Worm (Caenorhabditis elegans) whole organism, L4 larva: Measurements from ENCODE around the gene zip-9.
A peak's percentile ranks its signal among the peaks of the same experiment; 100 is the strongest.

ENCODE experiments used
- D1046.2 ChIP-seq: fragments of 200-800 bp; sonication (Bioruptor generic); IDR thresholded peaks from 2 replicates; pipeline ENCODE4 v1.3.6; 2022; ENCODE audit warnings: missing genetic modification characterization, missing compliant biosample characterization
- F44E2.7 ChIP-seq: fragments of 200-800 bp; sonication (Bioruptor generic); IDR thresholded peaks from 2 replicates; pipeline ENCODE4 v2.1.2; 2022; ENCODE audit warnings: missing genetic modification characterization, missing compliant biosample characterization
- R02D3.7 ChIP-seq: fragments of 150-350 bp; sonication (generic microtip); optimal IDR thresholded peaks from 3 replicates; lab custom pipeline; 2014; ENCODE audit warnings: missing biosample characterization, missing genetic modification characterization
- T20F7.1 ChIP-seq: fragments of 200-800 bp; sonication (Bioruptor generic); optimal IDR thresholded peaks from 2 replicates; lab custom pipeline; 2018; ENCODE audit warnings: mild to moderate bottlenecking, missing genetic modification characterization, missing compliant biosample characterization
- Y105C5A.15 ChIP-seq: fragments of 200-800 bp; sonication (Bioruptor generic); IDR thresholded peaks from 2 replicates; pipeline ENCODE4 v1.3.6; 2022; ENCODE audit warnings: missing genetic modification characterization, missing compliant biosample characterization
- Y5F2A.4 ChIP-seq: fragments of 200-800 bp; sonication (Bioruptor generic); optimal IDR thresholded peaks from 2 replicates; lab custom pipeline; 2018; ENCODE audit warnings: mild to moderate bottlenecking, missing genetic modification characterization, missing compliant biosample characterization
- Y75B8A.6 ChIP-seq: fragments of 200-800 bp; sonication (Bioruptor generic); IDR thresholded peaks from 2 replicates; pipeline ENCODE4 v1.3.6; 2022; ENCODE audit warnings: missing genetic modification reagents, missing genetic modification characterization, missing compliant biosample characterization
- ZK337.2 ChIP-seq: fragments of 200-800 bp; sonication (Bioruptor generic); IDR thresholded peaks from 2 replicates; pipeline ENCODE4 v1.3.6; 2022; ENCODE audit warnings: missing genetic modification reagents, missing genetic modification characterization, missing compliant biosample characterization
- aly-2 ChIP-seq: sonication (generic microtip); optimal IDR thresholded peaks from 2 replicates; lab custom pipeline; 2018; ENCODE audit warnings: missing biosample characterization, missing genetic modification characterization
- ceh-20 ChIP-seq: fragments of 200-800 bp; sonication (Bioruptor generic); IDR thresholded peaks from 2 replicates; pipeline ENCODE4 v1.3.6; 2022; ENCODE audit warnings: missing genetic modification reagents, missing genetic modification characterization, missing compliant biosample characterization
- ceh-28 ChIP-seq: fragments of 150-350 bp; optimal IDR thresholded peaks from 2 replicates; lab custom pipeline; 2014; ENCODE audit warnings: missing biosample characterization, missing genetic modification reagents, missing genetic modification characterization
- ceh-44 ChIP-seq: fragments of 200-800 bp; sonication (Bioruptor generic); IDR thresholded peaks from 2 replicates; pipeline ENCODE4 v1.3.6; 2022; ENCODE audit warnings: missing genetic modification reagents, missing genetic modification characterization, missing compliant biosample characterization
- ceh-82 ChIP-seq: sonication (generic microtip); optimal IDR thresholded peaks from 2 replicates; lab custom pipeline; 2017; ENCODE audit warnings: missing biosample characterization, missing genetic modification characterization
- cey-2 ChIP-seq: sonication (generic microtip); optimal IDR thresholded peaks from 3 replicates; lab custom pipeline; 2017; ENCODE audit warnings: missing genetic modification characterization, mild to moderate bottlenecking, missing compliant biosample characterization, antibody characterized with exemption, borderline replicate concordance; ENCODE audit not compliant: insufficient read depth
- ctbp-1 ChIP-seq: fragments of 200-800 bp; sonication (Bioruptor generic); IDR thresholded peaks from 2 replicates; pipeline ENCODE4 v1.3.6; 2022; ENCODE audit warnings: missing genetic modification reagents, missing genetic modification characterization, missing compliant biosample characterization
- daf-12 ChIP-seq: fragments of 150-350 bp; optimal IDR thresholded peaks from 2 replicates; lab custom pipeline; 2014; ENCODE audit warnings: missing biosample characterization, missing genetic modification reagents, missing genetic modification characterization
- dmd-8 ChIP-seq: fragments of 200-800 bp; sonication (Bioruptor generic); IDR thresholded peaks from 2 replicates; pipeline ENCODE4 v1.3.6; 2022; ENCODE audit warnings: missing genetic modification characterization, missing compliant biosample characterization
- dmd-9 ChIP-seq: fragments of 200-800 bp; sonication (Bioruptor generic); IDR thresholded peaks from 2 replicates; pipeline ENCODE4 v1.3.6; 2022; ENCODE audit warnings: missing genetic modification reagents, missing genetic modification characterization, missing compliant biosample characterization
- dpl-1 ChIP-seq: fragments of 150-350 bp; optimal IDR thresholded peaks from 2 replicates; lab custom pipeline; 2014; ENCODE audit warnings: missing biosample characterization, missing genetic modification reagents, missing genetic modification characterization
- duxl-1 ChIP-seq: sonication (generic microtip); optimal IDR thresholded peaks from 2 replicates; lab custom pipeline; 2016; ENCODE audit warnings: mild to moderate bottlenecking, missing genetic modification characterization, moderate library complexity, missing compliant biosample characterization; ENCODE audit not compliant: poor library complexity
- egl-43 ChIP-seq: fragments of 200-800 bp; sonication (Bioruptor generic); IDR thresholded peaks from 2 replicates; pipeline ENCODE4 v1.3.6; 2022; ENCODE audit warnings: missing genetic modification reagents, missing genetic modification characterization, missing compliant biosample characterization
- fos-1 ChIP-seq: fragments of 150-350 bp; optimal IDR thresholded peaks from 2 replicates; lab custom pipeline; 2014; ENCODE audit warnings: missing biosample characterization, missing genetic modification characterization
- lin-13 ChIP-seq: fragments of 150-350 bp; optimal IDR thresholded peaks from 2 replicates; lab custom pipeline; 2014; ENCODE audit warnings: missing biosample characterization, missing genetic modification reagents, missing genetic modification characterization
- lin-29 ChIP-seq: fragments of 200-800 bp; sonication (Bioruptor generic); IDR thresholded peaks from 2 replicates; pipeline ENCODE4 v1.3.6; 2022; ENCODE audit warnings: missing genetic modification reagents, missing genetic modification characterization, missing compliant biosample characterization
- lin-38 ChIP-seq: fragments of 200-800 bp; sonication (Bioruptor generic); IDR thresholded peaks from 2 replicates; pipeline ENCODE4 v1.3.6; 2022; ENCODE audit warnings: missing genetic modification reagents, missing genetic modification characterization, missing compliant biosample characterization
- madf-5 ChIP-seq, 2 experiments: fragments of 200-800 bp; sonication (Bioruptor generic); IDR thresholded peaks; 2 replicates each; pipeline ENCODE4 v1.3.6; 2022; ENCODE audit warnings: missing compliant biosample characterization in 2 of 2, missing genetic modification characterization in 2 of 2
- madf-9 ChIP-seq: fragments of 200-800 bp; sonication (Bioruptor generic); conservative IDR thresholded peaks from 2 replicates; pipeline ENCODE4 v1.3.6; 2022; ENCODE audit warnings: missing genetic modification reagents, missing genetic modification characterization, missing compliant biosample characterization
- mdl-1 ChIP-seq, 2 experiments: fragments of 150-350 bp in 1 of 2; sonication (generic microtip) in 1 of 2; optimal IDR thresholded peaks; 2 replicates each; lab custom pipeline; 2014 to 2017; ENCODE audit warnings: missing biosample characterization in 2 of 2, missing genetic modification characterization in 2 of 2
- mep-1 ChIP-seq: fragments of 150-350 bp; sonication (generic microtip); optimal IDR thresholded peaks from 3 replicates; lab custom pipeline; 2014; ENCODE audit warnings: missing biosample characterization, missing genetic modification characterization
- mes-2 ChIP-seq: sonication (generic microtip); optimal IDR thresholded peaks from 2 replicates; lab custom pipeline; 2016; ENCODE audit warnings: missing genotype, mild to moderate bottlenecking, missing genetic modification characterization, missing compliant biosample characterization; ENCODE audit not compliant: poor library complexity, severe bottlenecking
- mxl-2 ChIP-seq: fragments of 200-800 bp; sonication (Bioruptor generic); conservative IDR thresholded peaks from 2 replicates; pipeline ENCODE4 v1.3.6; 2022; ENCODE audit warnings: missing genetic modification reagents, missing genetic modification characterization, missing compliant biosample characterization
- nhr-102 ChIP-seq: sonication (generic microtip); optimal IDR thresholded peaks from 2 replicates; lab custom pipeline; 2016; ENCODE audit warnings: mild to moderate bottlenecking, missing genetic modification characterization, moderate library complexity, missing compliant biosample characterization
- nhr-11 ChIP-seq: fragments of 150-350 bp; optimal IDR thresholded peaks from 2 replicates; lab custom pipeline; 2014; ENCODE audit warnings: missing biosample characterization, missing genetic modification characterization
- nhr-41 ChIP-seq: fragments of 200-800 bp; sonication (Bioruptor generic); IDR thresholded peaks from 2 replicates; pipeline ENCODE4 v1.3.6; 2022; ENCODE audit warnings: missing genetic modification reagents, missing genetic modification characterization, missing compliant biosample characterization
- nhr-42 ChIP-seq: fragments of 200-800 bp; sonication (Bioruptor generic); IDR thresholded peaks from 2 replicates; pipeline ENCODE4 v1.3.6; 2022; ENCODE audit warnings: missing genetic modification characterization, missing compliant biosample characterization
- nhr-48 ChIP-seq: sonication (generic microtip); optimal IDR thresholded peaks from 2 replicates; lab custom pipeline; 2016; ENCODE audit warnings: mild to moderate bottlenecking, missing genetic modification characterization, missing compliant biosample characterization
- nhr-6 ChIP-seq: fragments of 150-350 bp; optimal IDR thresholded peaks from 2 replicates; lab custom pipeline; 2014; ENCODE audit warnings: missing biosample characterization, missing genetic modification characterization
- nhr-76 ChIP-seq: fragments of 150-350 bp; optimal IDR thresholded peaks from 2 replicates; lab custom pipeline; 2014; ENCODE audit warnings: missing biosample characterization, missing genetic modification characterization
- php-3 ChIP-seq: fragments of 200-800 bp; sonication (Bioruptor generic); IDR thresholded peaks from 2 replicates; pipeline ENCODE4 v1.3.6; 2022; ENCODE audit warnings: missing genetic modification reagents, missing genetic modification characterization, missing compliant biosample characterization
- pqm-1 ChIP-seq: sonication (generic microtip); optimal IDR thresholded peaks from 2 replicates; lab custom pipeline; 2017; ENCODE audit warnings: missing biosample characterization, missing genetic modification characterization
- sdz-12 ChIP-seq: fragments of 200-800 bp; sonication (Bioruptor generic); optimal IDR thresholded peaks from 2 replicates; lab custom pipeline; 2018; ENCODE audit warnings: mild to moderate bottlenecking, missing genetic modification characterization, missing compliant biosample characterization
- snpc-1.2 ChIP-seq: fragments of 200-800 bp; sonication (Bioruptor generic); IDR thresholded peaks from 2 replicates; pipeline ENCODE4 v1.3.6; 2022; ENCODE audit warnings: missing genetic modification reagents, missing genetic modification characterization, missing compliant biosample characterization
- snpc-4 ChIP-seq: fragments of 150-350 bp; optimal IDR thresholded peaks from 2 replicates; lab custom pipeline; 2014; ENCODE audit warnings: missing biosample characterization, missing genetic modification characterization
- spr-3 ChIP-seq: fragments of 200-800 bp; sonication (Bioruptor generic); optimal IDR thresholded peaks from 2 replicates; lab custom pipeline; 2018; ENCODE audit warnings: mild to moderate bottlenecking, missing genetic modification characterization, missing compliant biosample characterization
- tra-1 ChIP-seq: fragments of 200-800 bp; sonication (Bioruptor generic); IDR thresholded peaks from 2 replicates; pipeline ENCODE4 v1.3.6; 2022; ENCODE audit warnings: missing genetic modification reagents, missing genetic modification characterization, missing compliant biosample characterization
- zag-1 ChIP-seq: fragments of 150-350 bp; optimal IDR thresholded peaks from 2 replicates; lab custom pipeline; 2014; ENCODE audit warnings: missing biosample characterization, missing genetic modification characterization
- zip-2 ChIP-seq: fragments of 150-350 bp; optimal IDR thresholded peaks from 2 replicates; lab custom pipeline; 2014; ENCODE audit warnings: missing biosample characterization, missing genetic modification characterization
- ztf-7 ChIP-seq: fragments of 150-350 bp; optimal IDR thresholded peaks from 2 replicates; lab custom pipeline; 2014; ENCODE audit warnings: missing biosample characterization, missing genetic modification characterization

The zip-9 gene

ce11 chrV:10896295-10896694, 46.0 kb upstream of the zip-9 start, which contains the start of gene F32D8.13 (continued):
- no peak for TF ChIP-seq zag-1 (tag; lab: Kevin White, UChicago)
- TF ChIP-seq ceh-28 (tag; lab: Kevin White, UChicago) = no peak
- no peak for TF ChIP-seq dmd-8 (GFP tag; lab: Robert Waterston, UW)

- TF ChIP-seq daf-12 (tag; lab: Kevin White, UChicago) (no peak), nhr-11 (tag; lab: Kevin White, UChicago) (no peak), php-3 (GFP tag; lab: Robert Waterston, UW) (no peak), spr-3 (GFP tag; lab: Kevin White, UChicago) (no peak), nhr-41 (no peak), tra-1 (GFP tag; lab: Robert Waterston, UW) (no peak), snpc-1.2 (GFP tag; lab: Robert Waterston, UW) (no peak), ceh-82 (tag; lab: Kevin White, UChicago) (no peak), dmd-9 (no peak), ceh-20 (GFP tag; lab: Robert Waterston, UW) (no peak), mep-1 (tag; lab: Kevin White, UChicago) (no peak)
Observed at ce11 chrV:10896706-10897105, 45.6 kb upstream of the zip-9 start.

- TF ChIP-seq ceh-44 (no peak), ctbp-1 (no peak), R02D3.7 (no peak), Y75B8A.6 (GFP tag; lab: Robert Waterston, UW) (no peak), nhr-42 (no peak), pqm-1 (tag; lab: Kevin White, UChicago) (no peak), madf-9 (GFP tag; lab: Robert Waterston, UW) (no peak), zag-1 (tag; lab: Kevin White, UChicago) (no peak), nhr-102 (tag; lab: Kevin White, UChicago) (no peak), fos-1 (no peak), ceh-28 (tag; lab: Kevin White, UChicago) (no peak), F44E2.7 (GFP tag; lab: Robert Waterston, UW) (no peak), ztf-7 (no peak), sdz-12 (GFP tag; lab: Kevin White, UChicago) (no peak), mep-1 (tag; lab: Kevin White, UChicago) (no peak), snpc-4 (no peak), lin-38 (GFP tag; lab: Robert Waterston, UW) (no peak)
Observed at ce11 chrV:10897106-10897171, 45.3 kb upstream of the zip-9 start, which contains the start of gene sec-61.G. Gene sec-61.G, minus strand, starts transcription at chrV:10897143.

ce11 chrV:10897172-10897571, 45.1 kb upstream of the zip-9 start:
- TF ChIP-seq tra-1 (GFP tag; lab: Robert Waterston, UW) (peak; percentile 98), aly-2 (tag; lab: Kevin White, UChicago) (no peak), egl-43 (GFP tag; lab: Robert Waterston, UW) (peak; percentile 94), dmd-8 (GFP tag; lab: Robert Waterston, UW) (no peak), Y105C5A.15 (GFP tag; lab: Robert Waterston, UW) (no peak), ceh-28 (tag; lab: Kevin White, UChicago) (no peak), mes-2 (peak; percentile 99), lin-29 (GFP tag; lab: Robert Waterston, UW) (peak; percentile 88), zip-2 (tag; lab: Kevin White, UChicago) (peak; percentile 91), ctbp-1 (peak; percentile 97), nhr-6 (peak; percentile 99), cey-2 (tag; lab: Kevin White, UChicago) (peak; percentile 23), Y5F2A.4 (GFP tag; lab: Kevin White, UChicago) (peak; percentile 67), madf-5 (GFP tag; IDR thresholded peaks at IDR 0.05; lab: Robert Waterston, UW) (peak; percentile 84 to 88), ZK337.2 (GFP tag; lab: Robert Waterston, UW) (peak; percentile 89), dpl-1 (GFP tag; lab: Kevin White, UChicago) (peak; percentile 100), nhr-76 (tag; lab: Kevin White, UChicago) (peak; percentile 70), lin-13 (peak; percentile 96), D1046.2 (GFP tag; lab: Robert Waterston, UW) (peak; percentile 96), duxl-1 (tag; lab: Kevin White, UChicago) (peak; percentile 96), T20F7.1 (peak; percentile 94), ceh-20 (GFP tag; lab: Robert Waterston, UW) (peak; percentile 99), mdl-1 (tag; optimal IDR thresholded peaks at IDR 0.05; lab: Kevin White, UChicago) (peak; percentile 68 to 85), nhr-48 (tag; lab: Kevin White, UChicago) (peak; percentile 96), spr-3 (GFP tag; lab: Kevin White, UChicago) (peak; percentile 94), mxl-2 (GFP tag; lab: Robert Waterston, UW) (peak; percentile 83)
